Fruit fly (Drosophila melanogaster) whole organism, embryonic: ENCODE results near the gene HP1e.

ENCODE experiments used
- Ada2b ChIP-seq: fragments of 200-800 bp; sonication (Bioruptor generic); IDR thresholded peaks from 2 replicates; pipeline ENCODE4 v1.3.6; 2022; ENCODE audit warnings: missing biosample characterization, missing genetic modification characterization
- CG1024 ChIP-seq: fragments of 200-800 bp; sonication (Bioruptor generic); IDR thresholded peaks from 2 replicates; pipeline ENCODE4 v1.3.6; 2022; ENCODE audit warnings: missing biosample characterization, missing genetic modification characterization
- CG11247 ChIP-seq: fragments of 200-800 bp; sonication (Bioruptor generic); IDR thresholded peaks from 2 replicates; pipeline ENCODE4 v1.3.6; 2022; ENCODE audit warnings: missing biosample characterization, missing genetic modification characterization
- CG11456 ChIP-seq: fragments of 200-800 bp; sonication (Bioruptor generic); IDR thresholded peaks from 3 replicates; pipeline ENCODE4 v1.3.6; 2022; ENCODE audit warnings: missing biosample characterization, missing genetic modification characterization
- CG13287 ChIP-seq: fragments of 200-800 bp; sonication (Bioruptor generic); IDR thresholded peaks from 2 replicates; pipeline ENCODE4 v1.3.6; 2022; ENCODE audit warnings: missing biosample characterization, missing genetic modification characterization; ENCODE audit not compliant: partially characterized antibody
- CG15269 ChIP-seq: fragments of 200-800 bp; sonication (Bioruptor generic); optimal IDR thresholded peaks from 2 replicates; lab custom pipeline; 2018; ENCODE audit warnings: missing biosample characterization, mild to moderate bottlenecking, missing genetic modification characterization, moderate library complexity
- CG16815 ChIP-seq: fragments of 200-800 bp; sonication (Bioruptor generic); optimal IDR thresholded peaks from 3 replicates; lab custom pipeline; 2017; ENCODE audit warnings: missing biosample characterization, mild to moderate bottlenecking, missing genetic modification characterization
- CG30403 ChIP-seq: fragments of 200-800 bp; sonication (Bioruptor generic); optimal IDR thresholded peaks from 3 replicates; lab custom pipeline; 2016; ENCODE audit warnings: missing biosample characterization, missing genetic modification characterization
- CG31365 ChIP-seq: fragments of 200-800 bp; sonication (Bioruptor generic); optimal IDR thresholded peaks from 2 replicates; lab custom pipeline; 2018; ENCODE audit warnings: missing biosample characterization, mild to moderate bottlenecking, missing genetic modification characterization
- CG33213 ChIP-seq: fragments of 200-800 bp; sonication (Bioruptor generic); optimal IDR thresholded peaks from 3 replicates; lab custom pipeline; 2016; ENCODE audit warnings: missing biosample characterization, missing genetic modification characterization
- CG4360 ChIP-seq: fragments of 200-800 bp; sonication (Bioruptor generic); IDR thresholded peaks from 2 replicates; pipeline ENCODE4 v1.3.6; 2022; ENCODE audit warnings: missing biosample characterization, missing genetic modification characterization
- CG4707 ChIP-seq: fragments of 200-800 bp; sonication (Bioruptor generic); optimal IDR thresholded peaks from 2 replicates; lab custom pipeline; 2018; ENCODE audit warnings: missing biosample characterization, mild to moderate bottlenecking, missing genetic modification characterization, moderate library complexity
- CG5953 ChIP-seq: fragments of 200-800 bp; sonication (Bioruptor generic); IDR thresholded peaks from 2 replicates; pipeline ENCODE4 v1.3.6; 2022; ENCODE audit warnings: missing biosample characterization, missing genetic modification characterization
- CG6689 ChIP-seq: fragments of 200-800 bp; sonication (Bioruptor generic); IDR thresholded peaks from 2 replicates; pipeline ENCODE4 v1.3.6; 2022; ENCODE audit warnings: missing biosample characterization, missing genetic modification characterization
- CG7987 ChIP-seq: fragments of 200-800 bp; sonication (Bioruptor generic); optimal IDR thresholded peaks from 2 replicates; lab custom pipeline; 2018; ENCODE audit warnings: missing biosample characterization, mild to moderate bottlenecking, missing genetic modification characterization, moderate library complexity
- CG9215 ChIP-seq: fragments of 200-800 bp; sonication (Bioruptor generic); IDR thresholded peaks from 2 replicates; pipeline ENCODE4 v1.3.6; 2022; ENCODE audit warnings: missing biosample characterization, missing genetic modification characterization
- CG9817 ChIP-seq: fragments of 200-800 bp; sonication (Bioruptor generic); optimal IDR thresholded peaks from 2 replicates; lab custom pipeline; 2018; ENCODE audit warnings: missing biosample characterization, mild to moderate bottlenecking, missing genetic modification characterization, moderate library complexity
- CkIIα-i1 ChIP-seq: fragments of 200-800 bp; sonication (Bioruptor generic); IDR thresholded peaks from 2 replicates; pipeline ENCODE4 v1.3.6; 2022; ENCODE audit warnings: missing biosample characterization, missing genetic modification characterization
- Dip3 ChIP-seq: fragments of 200-800 bp; sonication (Bioruptor generic); optimal IDR thresholded peaks from 3 replicates; lab custom pipeline; 2016; ENCODE audit warnings: missing biosample characterization, missing genetic modification characterization
- Dref ChIP-seq: fragments of 200-800 bp; sonication (Bioruptor generic); IDR thresholded peaks from 2 replicates; pipeline ENCODE4 v1.3.6; 2022; ENCODE audit warnings: missing biosample characterization, missing genetic modification characterization
- H15 ChIP-seq: fragments of 200-800 bp; sonication (Bioruptor generic); IDR thresholded peaks from 3 replicates; pipeline ENCODE4 v1.3.6; 2022; ENCODE audit warnings: missing biosample characterization, missing genetic modification characterization
- HHEX ChIP-seq: fragments of 200-800 bp; sonication (Bioruptor generic); optimal IDR thresholded peaks from 3 replicates; lab custom pipeline; 2017; ENCODE audit warnings: missing biosample characterization, mild to moderate bottlenecking, missing genetic modification characterization, missing genetic modification reagents
- HmgZ ChIP-seq: fragments of 200-800 bp; sonication (Bioruptor generic); optimal IDR thresholded peaks from 2 replicates; lab custom pipeline; 2018; ENCODE audit warnings: missing biosample characterization, mild to moderate bottlenecking, missing genetic modification characterization
- Hr3 ChIP-seq: fragments of 200-800 bp; sonication (Bioruptor generic); optimal IDR thresholded peaks from 3 replicates; lab custom pipeline; 2016; ENCODE audit warnings: missing biosample characterization, missing genetic modification characterization
- NfI ChIP-seq: fragments of 200-800 bp; sonication (Bioruptor generic); optimal IDR thresholded peaks from 3 replicates; lab custom pipeline; 2018; ENCODE audit warnings: missing biosample characterization, mild to moderate bottlenecking, missing genetic modification characterization, moderate library complexity
- Pdp1 ChIP-seq, 2 experiments: fragments of 200-800 bp; sonication (Bioruptor generic); optimal IDR thresholded peaks; 3 replicates each; lab custom pipeline; 2016; ENCODE audit warnings: missing biosample characterization in 2 of 2, missing genetic modification characterization in 2 of 2, mild to moderate bottlenecking in 1 of 2, moderate library complexity in 1 of 2
- Taf1 ChIP-seq: fragments of 200-800 bp; sonication (Bioruptor generic); IDR thresholded peaks from 2 replicates; pipeline ENCODE4 v1.3.6; 2022; ENCODE audit warnings: missing biosample characterization, missing genetic modification characterization
- ap ChIP-seq: fragments of 200-800 bp; sonication (Bioruptor generic); IDR thresholded peaks from 2 replicates; pipeline ENCODE4 v1.3.6; 2022; ENCODE audit warnings: missing biosample characterization, missing genetic modification characterization
- chinmo ChIP-seq: fragments of 200-800 bp; sonication (Bioruptor generic); IDR thresholded peaks from 4 replicates; pipeline ENCODE4 v1.3.6; 2022; ENCODE audit warnings: missing biosample characterization, missing genetic modification characterization; ENCODE audit not compliant: partially characterized antibody
- crc ChIP-seq: fragments of 200-800 bp; sonication (Bioruptor generic); optimal IDR thresholded peaks from 2 replicates; lab custom pipeline; 2016; ENCODE audit warnings: missing biosample characterization, missing genetic modification characterization
- da ChIP-seq: fragments of 200-800 bp; sonication (Bioruptor generic); optimal IDR thresholded peaks from 2 replicates; lab custom pipeline; 2016; ENCODE audit warnings: missing biosample characterization, missing genetic modification characterization
- dm ChIP-seq: fragments of 200-800 bp; sonication (Bioruptor generic); optimal IDR thresholded peaks from 3 replicates; lab custom pipeline; 2016; ENCODE audit warnings: missing biosample characterization, missing genetic modification characterization
- gcm ChIP-seq: fragments of 200-800 bp; sonication (Bioruptor generic); optimal IDR thresholded peaks from 2 replicates; lab custom pipeline; 2019; ENCODE audit warnings: missing biosample characterization, mild to moderate bottlenecking, missing genetic modification characterization, moderate library complexity
- gcm2 ChIP-seq: fragments of 200-800 bp; sonication (Bioruptor generic); optimal IDR thresholded peaks from 2 replicates; lab custom pipeline; 2016; ENCODE audit warnings: missing biosample characterization, missing genetic modification characterization
- hth ChIP-seq: fragments of >200 bp; optimal IDR thresholded peaks from 2 replicates; lab custom pipeline; 2017; ENCODE audit warnings: inconsistent platforms
- pros ChIP-seq: fragments of 200-800 bp; sonication (Bioruptor generic); optimal IDR thresholded peaks from 3 replicates; lab custom pipeline; 2019; ENCODE audit warnings: missing biosample characterization, mild to moderate bottlenecking, missing genetic modification characterization, moderate library complexity
- salm ChIP-seq: fragments of 200-800 bp; sonication (Bioruptor generic); optimal IDR thresholded peaks from 2 replicates; lab custom pipeline; 2018; ENCODE audit warnings: missing biosample characterization, mild to moderate bottlenecking, missing genetic modification characterization
- sug ChIP-seq: fragments of 200-800 bp; optimal IDR thresholded peaks from 2 replicates; lab custom pipeline; 2019; ENCODE audit warnings: missing biosample characterization, mild to moderate bottlenecking, missing genetic modification characterization, moderate library complexity
- tin ChIP-seq: fragments of 200-800 bp; sonication (Bioruptor generic); optimal IDR thresholded peaks from 3 replicates; lab custom pipeline; 2016; ENCODE audit warnings: missing biosample characterization, missing genetic modification characterization
- tio ChIP-seq: fragments of 200-800 bp; sonication (Bioruptor generic); optimal IDR thresholded peaks from 2 replicates; lab custom pipeline; 2017; ENCODE audit warnings: missing biosample characterization, missing genetic modification characterization, inconsistent platforms
- toy ChIP-seq: fragments of 200-800 bp; sonication (Bioruptor generic); IDR thresholded peaks from 2 replicates; pipeline ENCODE4 v1.3.6; 2022; ENCODE audit warnings: missing biosample characterization, missing genetic modification characterization
- unc-4 ChIP-seq: fragments of 200-800 bp; sonication (Bioruptor generic); IDR thresholded peaks from 2 replicates; pipeline ENCODE4 v1.3.6; 2022; ENCODE audit warnings: missing biosample characterization, missing genetic modification characterization; ENCODE audit not compliant: partially characterized antibody
- unpg ChIP-seq: fragments of 200-800 bp; sonication (Bioruptor generic); optimal IDR thresholded peaks from 3 replicates; lab custom pipeline; 2018; ENCODE audit warnings: missing biosample characterization, mild to moderate bottlenecking, missing genetic modification characterization, moderate library complexity
- vvl ChIP-seq: fragments of 200-800 bp; sonication (Bioruptor generic); IDR thresholded peaks from 2 replicates; pipeline ENCODE4 v1.3.6; 2022; ENCODE audit warnings: missing biosample characterization, missing genetic modification characterization

The HP1e gene

dm6 chr3R:9328812-9329211 is 7.2 kb downstream of the HP1e start (continued):
- TF ChIP-seq Ada2b (GFP tag; lab: Robert Waterston, UW) (no peak), CG9817 (tag; lab: Kevin White, UChicago) (no peak), CG30403 (no peak), CG11247 (GFP tag; lab: Robert Waterston, UW) (no peak), Taf1 (no peak), CG11456 (GFP tag; lab: Robert Waterston, UW) (no peak), CG13287 (peak; percentile 11; the same call in 1 of the 2 replicates), CG7987 (GFP tag; lab: Kevin White, UChicago) (no peak), Hr3 (GFP tag; lab: Kevin White, UChicago) (no peak), HHEX (no peak), HmgZ (tag; lab: Kevin White, UChicago) (peak; percentile 43), CG9215 (no peak), toy (GFP tag; lab: Robert Waterston, UW) (no peak), da (no peak), tio (GFP tag; lab: Kevin White, UChicago) (no peak), gcm (GFP tag; lab: Kevin White, UChicago) (no peak), pros (GFP tag; lab: Kevin White, UChicago) (no peak), CG16815 (GFP tag; lab: Kevin White, UChicago) (no peak), Dref (peak; percentile 36; the same call in 1 of the 2 replicates), unpg (no peak), ap (GFP tag; lab: Robert Waterston, UW) (no peak), CG31365 (tag; lab: Kevin White, UChicago) (peak; percentile 99), H15 (no peak), unc-4 (no peak), Dip3 (no peak), CG4707 (no peak), CG15269 (no peak), CG1024 (no peak), tin (no peak), vvl (GFP tag; lab: Robert Waterston, UW) (no peak; the same call in 1 of the 2 replicates), CG4360 (GFP tag; lab: Robert Waterston, UW) (no peak), gcm2 (GFP tag; lab: Kevin White, UChicago) (no peak), CG33213 (GFP tag; lab: Kevin White, UChicago) (peak; percentile 16)

DNA sequence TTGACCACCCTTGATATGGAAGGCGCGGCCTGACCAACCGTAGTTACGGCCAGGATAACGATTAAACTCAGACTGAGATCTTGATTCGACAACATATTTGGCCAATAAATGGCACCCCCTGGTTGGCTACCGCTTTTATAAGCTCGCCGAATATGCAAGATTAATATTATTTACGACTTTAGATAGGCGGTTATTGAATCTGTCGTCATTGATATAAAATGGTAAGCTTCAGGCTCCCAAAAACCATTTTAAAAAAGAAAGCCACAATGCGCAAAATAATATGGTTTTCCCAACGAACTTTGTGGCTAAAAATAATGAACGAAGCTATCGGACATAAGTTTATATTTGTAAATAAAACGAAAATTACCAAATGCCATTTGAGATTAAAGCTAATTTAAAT is 8.7 kb downstream of the HP1e start, which contains the start of gene CG12951:
Gene CG12951, minus strand, starts transcription at position 101 of the 400 bp plus-strand sequence.
- TF ChIP-seq NfI: no peak
- TF ChIP-seq salm (tag; lab: Kevin White, UChicago): no peak
- no peak for TF ChIP-seq crc (GFP tag; lab: Kevin White, UChicago)
- no peak for TF ChIP-seq chinmo (GFP tag; lab: Robert Waterston, UW)
- TF ChIP-seq CkIIα-i1: no peak
- TF ChIP-seq vvl (GFP tag; lab: Robert Waterston, UW): no peak
- TF ChIP-seq hth (lab: Kevin White, UChicago): no peak
- no peak for TF ChIP-seq dm
- TF ChIP-seq CG5953 (GFP tag; lab: Robert Waterston, UW): 0 out of 2 replicates have a peak, but pooled peaks have one; percentile 10
- peak; percentile 52 for TF ChIP-seq sug (tag; lab: Kevin White, UChicago)
- TF ChIP-seq CG6689 (GFP tag; lab: Robert Waterston, UW): no peak
- TF ChIP-seq Pdp1 (GFP tag; optimal IDR thresholded peaks at IDR 0.05; lab: Kevin White, UChicago): no peak
